Worm (Caenorhabditis elegans) whole organism, L4/young adult: ENCODE results near the gene srg-28.

Source experiments
- dao-5 ChIP-seq: sonication (generic microtip); optimal IDR thresholded peaks from 2 replicates; lab custom pipeline; 2016; ENCODE audit warnings: missing genotype, missing genetic modification characterization, moderate library complexity, missing compliant biosample characterization
- him-1 ChIP-seq: sonication (generic microtip); optimal IDR thresholded peaks from 2 replicates; lab custom pipeline; 2016; ENCODE audit warnings: missing genotype, missing genetic modification reagents, missing genetic modification characterization, missing compliant biosample characterization

DNA sequence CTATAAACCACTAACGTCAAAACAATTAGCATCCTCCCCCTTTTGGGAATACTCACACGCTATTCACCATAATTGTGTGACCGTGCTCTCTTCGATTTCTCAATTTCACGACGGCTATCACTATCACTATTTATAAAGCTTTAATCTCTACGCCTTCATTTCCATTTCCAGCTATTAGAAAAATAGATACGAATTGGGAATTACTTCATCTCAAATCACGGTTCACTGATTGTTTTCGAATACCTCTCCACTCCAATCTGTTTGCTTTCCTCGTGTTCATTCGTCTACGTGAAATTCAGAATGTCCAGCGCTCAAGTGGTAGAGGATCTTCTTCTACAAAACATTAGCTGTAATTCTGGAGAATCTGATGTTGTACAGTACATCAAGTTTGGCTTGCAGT is 2.2 kb downstream of the srg-28 start, which contains the start of gene srg-29:
- TF ChIP-seq dao-5 (tag; lab: Kevin White, UChicago) (no peak), him-1 (tag; lab: Kevin White, UChicago) (no peak)
